Worm (Caenorhabditis elegans) whole organism, L4/young adult: ENCODE data around the gene M106.2.

Experiments used
- W03F9.2 ChIP-seq: fragments of 150-350 bp; optimal IDR thresholded peaks from 2 replicates; lab custom pipeline; 2014; ENCODE audit warnings: missing biosample characterization, missing genetic modification characterization
- dao-5 ChIP-seq: sonication (generic microtip); optimal IDR thresholded peaks from 2 replicates; lab custom pipeline; 2016; ENCODE audit warnings: missing genotype, missing genetic modification characterization, moderate library complexity, missing compliant biosample characterization

DNA sequence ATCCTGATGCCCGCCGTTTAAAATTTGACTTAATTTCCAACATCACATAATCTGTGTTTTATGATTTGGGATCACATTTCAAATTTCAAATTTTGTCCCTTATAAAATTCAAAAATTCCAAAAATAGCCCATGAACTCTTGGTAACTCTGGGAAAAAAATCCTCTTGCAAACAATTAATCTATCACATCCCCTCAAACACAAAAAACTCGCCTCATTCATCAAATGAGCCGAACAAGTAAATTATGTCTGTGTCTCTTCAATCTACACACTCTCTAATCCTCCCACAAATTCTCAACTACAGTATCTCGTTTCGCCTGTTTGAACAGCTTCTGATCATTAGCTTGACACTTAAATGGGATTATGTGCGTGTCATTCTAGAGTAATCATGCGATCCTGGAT lies 39.1 kb downstream of the M106.2 start, which contains the start of gene msrp-7:
- TF ChIP-seq W03F9.2 (no peak), dao-5 (tag; lab: Kevin White, UChicago) (no peak)
